Worm (Caenorhabditis elegans) whole organism, late embryonic: ENCODE data around the gene clec-243.

Source experiments
- Y22D7AL.16 ChIP-seq: sonication (generic microtip); optimal IDR thresholded peaks from 2 replicates; lab custom pipeline; 2016; ENCODE audit warnings: missing genetic modification characterization, missing compliant biosample characterization
- elt-2 ChIP-seq: sonication (generic microtip); optimal IDR thresholded peaks from 2 replicates; lab custom pipeline; 2016; ENCODE audit warnings: missing genetic modification reagents, missing genetic modification characterization, missing compliant biosample characterization
- eyg-1 ChIP-seq: sonication (generic microtip); optimal IDR thresholded peaks from 2 replicates; lab custom pipeline; 2016; ENCODE audit warnings: missing genotype, missing genetic modification characterization, missing compliant biosample characterization
- fkh-10 ChIP-seq: fragments of 150-350 bp; optimal IDR thresholded peaks from 2 replicates; lab custom pipeline; 2014; ENCODE audit warnings: missing biosample characterization, missing genetic modification reagents, missing genetic modification characterization
- fkh-6 ChIP-seq: sonication (generic microtip); optimal IDR thresholded peaks from 2 replicates; lab custom pipeline; 2016; ENCODE audit warnings: missing genetic modification characterization, missing compliant biosample characterization
- nhr-232 ChIP-seq: sonication (generic microtip); optimal IDR thresholded peaks from 2 replicates; lab custom pipeline; 2016; ENCODE audit warnings: missing genetic modification characterization, missing compliant biosample characterization
- ref-2 ChIP-seq: sonication (generic microtip); optimal IDR thresholded peaks from 2 replicates; lab custom pipeline; 2016; ENCODE audit warnings: missing genetic modification characterization, missing compliant biosample characterization
- unc-3 ChIP-seq, 2 experiments: fragments of 200-800 bp in 1 of 2; sonication (Bioruptor generic) in 1 of 2; sonication (generic microtip) in 1 of 2; conservative IDR thresholded peaks in 1 of 2; optimal IDR thresholded peaks in 1 of 2; 2 replicates each; pipeline versions ENCODE4 v1.3.6 to Lab custom; 2016 to 2022; ENCODE audit warnings: missing compliant biosample characterization in 2 of 2, missing genetic modification characterization in 2 of 2, missing genetic modification reagents in 1 of 2
- unc-86 ChIP-seq: sonication (generic microtip); optimal IDR thresholded peaks from 2 replicates; lab custom pipeline; 2016; ENCODE audit warnings: missing genetic modification characterization, missing compliant biosample characterization
- zip-5 ChIP-seq: sonication (generic microtip); optimal IDR thresholded peaks from 2 replicates; lab custom pipeline; 2016; ENCODE audit warnings: missing genetic modification characterization, missing compliant biosample characterization

DNA sequence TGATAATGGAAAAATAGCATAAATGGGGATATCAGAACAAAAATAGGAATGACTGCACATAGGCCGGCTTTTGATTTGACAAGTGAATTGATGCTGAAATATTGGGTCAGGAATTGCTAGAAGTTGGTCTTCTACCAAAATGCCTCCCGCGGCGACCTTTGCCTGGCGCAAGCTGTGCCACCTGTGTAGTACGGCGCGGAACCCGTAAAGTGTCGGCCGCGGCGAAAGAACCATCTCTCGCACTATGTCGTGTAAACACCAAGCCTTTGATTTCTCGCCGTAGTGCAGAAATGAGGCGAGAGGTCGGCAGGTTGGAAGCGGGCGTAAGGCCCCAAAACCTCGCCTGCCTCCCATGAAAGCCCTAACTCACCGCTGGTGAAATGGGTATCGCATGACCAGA lies 12.6 kb upstream of the clec-243 start:
- TF ChIP-seq elt-2 (tag; lab: Kevin White, UChicago) (no peak), unc-3 (GFP tag; conservative IDR thresholded peaks at IDR 0.05; lab: Robert Waterston, UW) (no peak), unc-3 (tag; optimal IDR thresholded peaks at IDR 0.05; lab: Kevin White, UChicago) (no peak), fkh-6 (tag; lab: Kevin White, UChicago) (no peak), unc-86 (no peak), zip-5 (tag; lab: Kevin White, UChicago) (no peak), fkh-10 (GFP tag; lab: Kevin White, UChicago) (no peak), eyg-1 (tag; lab: Kevin White, UChicago) (no peak), ref-2 (tag; lab: Kevin White, UChicago) (no peak), nhr-232 (tag; lab: Kevin White, UChicago) (no peak), Y22D7AL.16 (tag; lab: Kevin White, UChicago) (no peak)
